Worm (Caenorhabditis elegans): ENCODE data around the gene B0393.7.

The B0393.7 gene

DNA sequence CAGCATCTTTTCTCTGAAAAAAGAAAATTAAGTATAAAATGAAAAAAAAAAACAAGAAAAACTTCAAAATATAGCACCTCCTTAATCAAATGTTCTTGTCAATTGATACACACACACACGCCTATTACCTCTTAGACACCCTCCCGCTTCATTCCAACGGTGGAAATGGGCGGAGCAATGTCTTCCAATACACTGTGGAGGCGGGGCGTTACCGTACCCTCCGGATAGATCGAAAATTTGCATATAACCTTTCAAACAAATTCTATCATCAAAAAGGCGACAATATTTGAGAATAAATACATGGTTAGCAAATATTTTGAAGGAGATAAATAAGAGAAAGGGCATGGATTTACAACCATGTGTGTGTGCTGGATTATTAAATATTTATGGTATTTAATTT lies 30.2 kb upstream of the B0393.7 start:
- TF ChIP-seq madf-6 (GFP tag; IDR thresholded peaks at IDR 0.05) (peak; percentile 47; the same call in 1 of the 2 replicates), F39B2.1 (GFP tag; IDR thresholded peaks at IDR 0.05) (no peak), hsf-1 (GFP tag; IDR thresholded peaks at IDR 0.05) (peak; percentile 18; the same call in 1 of the 2 replicates), aptf-3 (GFP tag; IDR thresholded peaks at IDR 0.05) (no peak), Y56A3A.18 (GFP tag; IDR thresholded peaks at IDR 0.05) (no peak), ekl-4 (GFP tag; IDR thresholded peaks at IDR 0.05) (peak; percentile 31; the same call in 1 of the 2 replicates), snpc-3.4 (tag; optimal IDR thresholded peaks at IDR 0.05) (peak; percentile 26), madf-3 (GFP tag; IDR thresholded peaks at IDR 0.05) (0 out of 2 replicates have a peak, but pooled peaks have one; percentile 42), attf-5 (GFP tag; optimal IDR thresholded peaks at IDR 0.05) (peak; percentile 28)

DNA sequence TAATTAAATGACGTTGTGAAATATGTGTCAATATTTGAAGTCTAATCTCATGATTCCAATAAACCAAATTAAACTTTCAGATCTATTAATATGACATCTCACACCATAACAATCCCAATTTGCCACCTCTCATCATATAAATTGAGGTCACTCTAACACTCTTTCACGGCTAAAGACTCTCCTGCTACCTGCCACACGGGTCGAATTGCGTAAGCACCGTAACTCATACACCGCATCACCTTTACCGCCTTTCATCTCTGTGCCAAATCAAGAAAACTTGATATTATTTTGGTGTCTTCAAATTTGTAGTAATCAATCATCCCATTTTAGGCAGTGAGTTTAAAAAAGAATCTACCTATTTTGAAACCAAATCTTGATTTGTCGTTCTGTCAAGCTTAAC lies 28.4 kb upstream of the B0393.7 start:
- TF ChIP-seq efl-1 (GFP tag; optimal IDR thresholded peaks at IDR 0.05) (no peak), dpl-1 (GFP tag; optimal IDR thresholded peaks at IDR 0.05) (no peak), B0035.1 (tag; optimal IDR thresholded peaks at IDR 0.05) (no peak), K12H6.12 (tag; optimal IDR thresholded peaks at IDR 0.05) (no peak)

DNA sequence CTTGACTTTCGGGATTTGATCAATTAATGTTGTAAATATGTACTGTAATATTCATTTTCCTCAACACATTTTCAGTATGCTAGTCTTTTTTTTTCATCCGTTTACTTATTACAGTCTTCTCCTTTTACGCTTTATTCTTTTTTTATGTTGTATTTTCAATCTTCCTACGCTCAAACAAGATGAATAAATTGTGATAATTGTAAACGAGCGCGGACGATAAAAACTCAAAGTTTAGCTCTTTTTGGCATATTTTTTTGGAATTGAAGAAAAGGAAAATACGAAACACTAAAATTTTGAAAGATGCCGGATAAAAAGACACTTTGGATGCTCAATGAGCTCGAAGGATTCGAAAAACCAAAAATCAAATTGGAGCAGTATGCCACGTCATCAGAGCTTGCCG lies 24.8 kb upstream of the B0393.7 start, which contains the start of gene metl-5:
Gene metl-5, plus strand, starts transcription at position 301 of the 400 bp plus-strand sequence.
- TF ChIP-seq lin-54 (GFP tag; optimal IDR thresholded peaks at IDR 0.05) = no peak
- TF ChIP-seq madf-6 (GFP tag; IDR thresholded peaks at IDR 0.05) = 0 out of 2 replicates have a peak, but pooled peaks have one; percentile 13
- TF ChIP-seq ztf-26 (tag; optimal IDR thresholded peaks at IDR 0.05) = no peak
- 0 out of 2 replicates have a peak, but pooled peaks have one; percentile 37 for TF ChIP-seq hsf-1 (GFP tag; IDR thresholded peaks at IDR 0.05)
- no peak for TF ChIP-seq B0035.1 (tag; optimal IDR thresholded peaks at IDR 0.05)
- no peak for TF ChIP-seq athp-1 (tag; optimal IDR thresholded peaks at IDR 0.05)

DNA sequence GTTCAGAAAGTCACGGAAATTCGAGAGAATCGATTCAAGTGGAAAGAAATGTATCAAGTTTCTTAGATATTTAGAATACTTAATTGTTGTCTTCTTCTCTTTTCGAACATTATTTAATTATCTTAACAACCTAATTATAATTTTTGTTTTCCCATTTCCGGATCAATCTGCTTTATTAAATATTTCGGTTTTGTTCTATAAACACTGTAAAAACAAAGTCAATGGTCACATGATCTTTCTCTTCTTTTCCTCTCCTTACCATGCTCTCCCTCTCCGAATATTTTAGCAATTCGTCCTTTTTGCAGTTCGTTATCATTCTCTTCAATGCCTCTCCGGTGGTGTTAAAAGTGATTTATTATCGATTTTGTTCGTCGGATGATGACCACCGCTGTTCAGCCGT lies 18.6 kb upstream of the B0393.7 start, which contains the start of gene tag-325:
Gene tag-325, plus strand, starts transcription at position 301 of the 400 bp plus-strand sequence.
- TF ChIP-seq ceh-40 (GFP tag; IDR thresholded peaks at IDR 0.05) = no peak
- no peak for TF ChIP-seq cebp-1 (GFP tag; IDR thresholded peaks at IDR 0.05)
- peak; percentile 60 for TF ChIP-seq cebp-1 (tag; optimal IDR thresholded peaks at IDR 0.05)

DNA sequence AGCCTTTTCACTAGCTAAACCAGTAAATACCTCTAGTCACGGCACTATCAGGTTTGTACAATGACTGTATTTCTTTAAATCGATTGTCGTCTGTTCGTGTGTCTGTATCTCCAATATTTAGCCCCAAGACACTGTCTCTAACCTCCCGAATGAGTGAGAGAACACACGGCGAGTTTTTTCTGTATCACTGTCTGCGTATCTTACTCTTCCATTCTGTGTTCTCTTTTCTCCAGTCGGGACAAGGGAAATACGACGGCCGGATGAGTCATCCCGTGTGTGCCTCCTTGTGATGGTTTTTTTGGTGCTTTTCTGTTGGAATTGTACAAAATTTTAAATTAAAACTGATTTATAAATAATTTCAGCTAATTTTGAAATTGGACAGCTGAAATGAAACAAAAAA lies 18.1 kb upstream of the B0393.7 start:
- no peak for TF ChIP-seq sea-2 (GFP tag; IDR thresholded peaks at IDR 0.05)
- TF ChIP-seq nfyb-1 (GFP tag; IDR thresholded peaks at IDR 0.05) = peak; percentile 65
- peak; percentile 62; the same call in 1 of the 2 replicates for TF ChIP-seq pbrm-1 (GFP tag; IDR thresholded peaks at IDR 0.05)
- TF ChIP-seq mel-28 (tag; optimal IDR thresholded peaks at IDR 0.05; ENCODE audit: borderline replicate concordance) = no peak
- no peak for TF ChIP-seq nhr-90 (tag; optimal IDR thresholded peaks at IDR 0.05)
- peak; percentile 15 for TF ChIP-seq ztf-26 (tag; optimal IDR thresholded peaks at IDR 0.05)
- no peak for TF ChIP-seq nhr-179 (tag; optimal IDR thresholded peaks at IDR 0.05)
- no peak for TF ChIP-seq nfya-2 (GFP tag; IDR thresholded peaks at IDR 0.05)
- TF ChIP-seq ztf-18 (tag; optimal IDR thresholded peaks at IDR 0.05) = peak; percentile 56
- no peak for TF ChIP-seq chd-7 (tag; optimal IDR thresholded peaks at IDR 0.05)
- TF ChIP-seq madf-8 (GFP tag; conservative IDR thresholded peaks at IDR 0.05) = no peak
- peak; percentile 54; the same call in 1 of the 2 replicates for TF ChIP-seq cebp-1 (GFP tag; IDR thresholded peaks at IDR 0.05)
- TF ChIP-seq cebp-1 (tag; optimal IDR thresholded peaks at IDR 0.05) = peak; percentile 89
- TF ChIP-seq pha-4 (tag; optimal IDR thresholded peaks at IDR 0.05) = no peak
- no peak for TF ChIP-seq C17E4.6 (GFP tag; IDR thresholded peaks at IDR 0.05)
- no peak for TF ChIP-seq lag-1 (GFP tag; IDR thresholded peaks at IDR 0.05)
- TF ChIP-seq attf-3 (GFP tag; conservative IDR thresholded peaks at IDR 0.05) = no peak
- no peak for TF ChIP-seq ceh-91 (GFP tag; IDR thresholded peaks at IDR 0.05)
- peak; percentile 92 for TF ChIP-seq attf-5 (GFP tag; optimal IDR thresholded peaks at IDR 0.05)
- TF ChIP-seq athp-1 (tag; optimal IDR thresholded peaks at IDR 0.05) = peak; percentile 73
- no peak for TF ChIP-seq egl-44 (GFP tag; IDR thresholded peaks at IDR 0.05)
- TF ChIP-seq lin-54 (GFP tag; optimal IDR thresholded peaks at IDR 0.05) = peak; percentile 56
- TF ChIP-seq mcd-1 (GFP tag; IDR thresholded peaks at IDR 0.05) = peak; percentile 59
- TF ChIP-seq hlh-12 (tag; optimal IDR thresholded peaks at IDR 0.05) = no peak
- no peak for TF ChIP-seq aptf-3 (GFP tag; IDR thresholded peaks at IDR 0.05)
- TF ChIP-seq lin-26 (GFP tag; IDR thresholded peaks at IDR 0.05) = 0 out of 2 replicates have a peak, but pooled peaks have one; percentile 8
- no peak for TF ChIP-seq B0336.3 (GFP tag; IDR thresholded peaks at IDR 0.05)
- 0 out of 2 replicates have a peak, but pooled peaks have one; percentile 15 for TF ChIP-seq ekl-4 (GFP tag; IDR thresholded peaks at IDR 0.05)
- no peak for TF ChIP-seq ccch-3 (GFP tag; optimal IDR thresholded peaks at IDR 0.05)
- no peak for TF ChIP-seq F39B2.1 (GFP tag; IDR thresholded peaks at IDR 0.05)
- TF ChIP-seq unc-62 (GFP tag; optimal IDR thresholded peaks at IDR 0.05) = peak; percentile 19

Data from whole organism, young adult.